Fruit fly (Drosophila melanogaster) whole organism, embryonic: ENCODE measurements around the gene CG44476.

Experiments used
- Awh ChIP-seq: fragments of 200-800 bp; sonication (Bioruptor generic); IDR thresholded peaks from 2 replicates; pipeline ENCODE4, ENCODE4 v1.3.6; 2022; ENCODE audit warnings: missing biosample characterization, missing genetic modification characterization
- CG10274 ChIP-seq: fragments of 200-800 bp; sonication (Bioruptor generic); optimal IDR thresholded peaks from 3 replicates; lab custom pipeline; 2017; ENCODE audit warnings: missing biosample characterization, mild to moderate bottlenecking, missing genetic modification characterization
- CG10979 ChIP-seq: fragments of 200-800 bp; sonication (Bioruptor generic); optimal IDR thresholded peaks from 2 replicates; lab custom pipeline; 2018; ENCODE audit warnings: missing biosample characterization, mild to moderate bottlenecking, missing genetic modification characterization, moderate library complexity
- CG11723 ChIP-seq: fragments of 200-800 bp; sonication (Bioruptor generic); optimal IDR thresholded peaks from 2 replicates; lab custom pipeline; 2017; ENCODE audit warnings: missing biosample characterization, mild to moderate bottlenecking, missing genetic modification characterization
- CG1233 ChIP-seq: fragments of 200-800 bp; sonication (Bioruptor generic); optimal IDR thresholded peaks from 4 replicates; lab custom pipeline; 2018; ENCODE audit warnings: missing biosample characterization, mild to moderate bottlenecking, missing genetic modification characterization
- CG13287 ChIP-seq: fragments of 200-800 bp; sonication (Bioruptor generic); IDR thresholded peaks from 2 replicates; pipeline ENCODE4 v1.3.6; 2022; ENCODE audit warnings: missing biosample characterization, missing genetic modification characterization; ENCODE audit not compliant: partially characterized antibody
- CG13624 ChIP-seq: fragments of 200-800 bp; sonication (Bioruptor generic); optimal IDR thresholded peaks from 2 replicates; lab custom pipeline; 2016; ENCODE audit warnings: missing biosample characterization, missing genetic modification characterization
- CG17568 ChIP-seq: fragments of 200-800 bp; sonication (Bioruptor generic); optimal IDR thresholded peaks from 2 replicates; lab custom pipeline; 2018; ENCODE audit warnings: missing biosample characterization, mild to moderate bottlenecking, missing genetic modification characterization, moderate library complexity
- CG18599 ChIP-seq: fragments of 200-800 bp; sonication (Bioruptor generic); optimal IDR thresholded peaks from 3 replicates; lab custom pipeline; 2017; ENCODE audit warnings: missing biosample characterization, missing genetic modification characterization, mild to moderate bottlenecking, moderate library complexity, missing genetic modification reagents
- CG18619 ChIP-seq: fragments of 200-800 bp; sonication (Bioruptor generic); optimal IDR thresholded peaks from 3 replicates; lab custom pipeline; 2017; ENCODE audit warnings: missing biosample characterization, mild to moderate bottlenecking, missing genetic modification characterization
- CG4404 ChIP-seq: fragments of 200-800 bp; sonication (Bioruptor generic); IDR thresholded peaks from 2 replicates; pipeline ENCODE4 v1.3.6; 2022; ENCODE audit warnings: missing biosample characterization, missing genetic modification characterization
- CG4730 ChIP-seq: fragments of 200-800 bp; sonication (Bioruptor generic); IDR thresholded peaks from 2 replicates; pipeline ENCODE4 v1.3.6; 2022; ENCODE audit warnings: missing biosample characterization, missing genetic modification characterization
- CG4854 ChIP-seq: fragments of 200-800 bp; sonication (Bioruptor generic); optimal IDR thresholded peaks from 2 replicates; lab custom pipeline; 2016; ENCODE audit warnings: missing biosample characterization, missing genetic modification characterization, inconsistent platforms
- CG6654 ChIP-seq: fragments of 200-800 bp; sonication (Bioruptor generic); optimal IDR thresholded peaks from 2 replicates; lab custom pipeline; 2017; ENCODE audit warnings: missing biosample characterization, mild to moderate bottlenecking, missing genetic modification characterization
- CG6765 ChIP-seq: fragments of 200-800 bp; sonication (Bioruptor generic); optimal IDR thresholded peaks from 3 replicates; lab custom pipeline; 2017; ENCODE audit warnings: missing biosample characterization, mild to moderate bottlenecking, missing genetic modification characterization
- CG6791 ChIP-seq: fragments of 200-800 bp; sonication (Bioruptor generic); IDR thresholded peaks from 3 replicates; pipeline ENCODE4 v1.3.6; 2022; ENCODE audit warnings: missing biosample characterization, missing genetic modification characterization; ENCODE audit not compliant: partially characterized antibody
- CG7786 ChIP-seq: fragments of 200-800 bp; sonication (Bioruptor generic); optimal IDR thresholded peaks from 2 replicates; lab custom pipeline; 2016; ENCODE audit warnings: missing biosample characterization, missing genetic modification characterization
- CG9215 ChIP-seq: fragments of 200-800 bp; sonication (Bioruptor generic); IDR thresholded peaks from 2 replicates; pipeline ENCODE4 v1.3.6; 2022; ENCODE audit warnings: missing biosample characterization, missing genetic modification characterization
- CG9876 ChIP-seq: fragments of 200-800 bp; sonication (Bioruptor generic); optimal IDR thresholded peaks from 2 replicates; lab custom pipeline; 2016; ENCODE audit warnings: missing biosample characterization, missing genetic modification characterization
- CoRest ChIP-seq: fragments of 200-800 bp; sonication (Bioruptor generic); optimal IDR thresholded peaks from 3 replicates; lab custom pipeline; 2018; ENCODE audit warnings: missing biosample characterization, mild to moderate bottlenecking, missing genetic modification characterization, moderate library complexity
- Dad ChIP-seq: fragments of 200-800 bp; sonication (Bioruptor generic); optimal IDR thresholded peaks from 3 replicates; lab custom pipeline; 2016; ENCODE audit warnings: missing biosample characterization, missing genetic modification characterization
- Doc2 ChIP-seq: fragments of 200-800 bp; sonication (Bioruptor generic); IDR thresholded peaks from 2 replicates; pipeline ENCODE4 v1.3.6; 2022; ENCODE audit warnings: missing biosample characterization, missing genetic modification characterization
- Elba2 ChIP-seq: fragments of 200-800 bp; sonication (Bioruptor generic); optimal IDR thresholded peaks from 3 replicates; lab custom pipeline; 2016; ENCODE audit warnings: missing biosample characterization, missing genetic modification characterization
- Fer1 ChIP-seq: fragments of 200-800 bp; sonication (Bioruptor generic); optimal IDR thresholded peaks from 2 replicates; lab custom pipeline; 2017; ENCODE audit warnings: missing biosample characterization, mild to moderate bottlenecking, missing genetic modification characterization
- Hmr ChIP-seq: fragments of 200-800 bp; sonication (Bioruptor generic); optimal IDR thresholded peaks from 3 replicates; lab custom pipeline; 2017; ENCODE audit warnings: mild to moderate bottlenecking, missing biosample characterization, missing genetic modification reagents, missing genetic modification characterization
- Hr3 ChIP-seq: fragments of 200-800 bp; sonication (Bioruptor generic); optimal IDR thresholded peaks from 3 replicates; lab custom pipeline; 2016; ENCODE audit warnings: missing biosample characterization, missing genetic modification characterization
- Kr ChIP-seq: fragments of 200-800 bp; sonication (Bioruptor generic); optimal IDR thresholded peaks from 2 replicates; lab custom pipeline; 2017; ENCODE audit warnings: missing biosample characterization, mild to moderate bottlenecking, missing genetic modification characterization
- Lhr ChIP-seq: fragments of 200-800 bp; sonication (Bioruptor generic); optimal IDR thresholded peaks from 3 replicates; lab custom pipeline; 2017; ENCODE audit warnings: mild to moderate bottlenecking, missing biosample characterization, missing genetic modification reagents, missing genetic modification characterization
- MESR4 ChIP-seq: fragments of 200-800 bp; sonication (Bioruptor generic); optimal IDR thresholded peaks from 2 replicates; lab custom pipeline; 2018; ENCODE audit warnings: missing biosample characterization, mild to moderate bottlenecking, missing genetic modification characterization, moderate library complexity
- Myb ChIP-seq: fragments of 200-800 bp; sonication (Bioruptor generic); optimal IDR thresholded peaks from 2 replicates; lab custom pipeline; 2016; ENCODE audit warnings: missing biosample characterization, missing genetic modification characterization
- NC2β ChIP-seq: fragments of 200-800 bp; sonication (Bioruptor generic); optimal IDR thresholded peaks from 2 replicates; lab custom pipeline; 2016; ENCODE audit warnings: missing biosample characterization, missing genetic modification characterization
- Nf-YB ChIP-seq: fragments of 200-800 bp; sonication (Bioruptor generic); optimal IDR thresholded peaks from 3 replicates; lab custom pipeline; 2019; ENCODE audit warnings: missing biosample characterization, mild to moderate bottlenecking, missing genetic modification characterization, moderate library complexity
- ara ChIP-seq: fragments of 200-800 bp; sonication (Bioruptor generic); IDR thresholded peaks from 2 replicates; pipeline ENCODE4 v1.3.6; 2022; ENCODE audit warnings: missing biosample characterization, missing genetic modification characterization
- bab2 ChIP-seq: fragments of 200-800 bp; sonication (Bioruptor generic); optimal IDR thresholded peaks from 2 replicates; lab custom pipeline; 2016; ENCODE audit warnings: missing biosample characterization, missing genetic modification characterization
- da ChIP-seq: fragments of 200-800 bp; sonication (Bioruptor generic); optimal IDR thresholded peaks from 2 replicates; lab custom pipeline; 2016; ENCODE audit warnings: missing biosample characterization, missing genetic modification characterization
- danr ChIP-seq: fragments of 200-800 bp; sonication (Bioruptor generic); IDR thresholded peaks from 2 replicates; pipeline ENCODE4 v1.3.6; 2022; ENCODE audit warnings: missing biosample characterization, missing genetic modification characterization
- dimm ChIP-seq: fragments of 200-800 bp; sonication (Bioruptor generic); IDR thresholded peaks from 2 replicates; pipeline ENCODE4 v1.3.6; 2022; ENCODE audit warnings: missing biosample characterization, missing genetic modification characterization
- dysf ChIP-seq: fragments of 200-800 bp; sonication (Bioruptor generic); IDR thresholded peaks from 3 replicates; pipeline ENCODE4 v1.3.6; 2022; ENCODE audit warnings: missing biosample characterization, missing genetic modification characterization
- fd102C ChIP-seq: fragments of 200-800 bp; sonication (Bioruptor generic); optimal IDR thresholded peaks from 2 replicates; lab custom pipeline; 2018; ENCODE audit warnings: missing biosample characterization, mild to moderate bottlenecking, missing genetic modification characterization, moderate library complexity
- gcm2 ChIP-seq: fragments of 200-800 bp; sonication (Bioruptor generic); optimal IDR thresholded peaks from 2 replicates; lab custom pipeline; 2016; ENCODE audit warnings: missing biosample characterization, missing genetic modification characterization
- gro ChIP-seq: fragments of 200-800 bp; sonication (Bioruptor generic); optimal IDR thresholded peaks from 2 replicates; lab custom pipeline; 2016; ENCODE audit warnings: missing biosample characterization, missing genetic modification characterization
- luna ChIP-seq: fragments of 200-800 bp; sonication (Bioruptor generic); optimal IDR thresholded peaks from 2 replicates; lab custom pipeline; 2016; ENCODE audit warnings: missing biosample characterization, missing genetic modification characterization
- pho ChIP-seq: fragments of 200-800 bp; sonication (Bioruptor generic); optimal IDR thresholded peaks from 2 replicates; lab custom pipeline; 2016; ENCODE audit warnings: missing biosample characterization, missing genetic modification characterization
- pnt ChIP-seq: fragments of 200-800 bp; sonication (Bioruptor generic); optimal IDR thresholded peaks from 3 replicates; lab custom pipeline; 2016; ENCODE audit warnings: missing biosample characterization, missing genetic modification characterization
- psq ChIP-seq: fragments of 200-800 bp; sonication (Bioruptor generic); optimal IDR thresholded peaks from 2 replicates; lab custom pipeline; 2017; ENCODE audit warnings: missing biosample characterization, missing genetic modification characterization
- sens ChIP-seq: fragments of 200-800 bp; sonication (Bioruptor generic); peaks from one replicate; lab custom pipeline; 2016; ENCODE audit warnings: missing biosample characterization, missing genetic modification characterization
- slp2 ChIP-seq: fragments of 200-800 bp; sonication (Bioruptor generic); optimal IDR thresholded peaks from 2 replicates; lab custom pipeline; 2016; ENCODE audit warnings: missing biosample characterization, missing genetic modification characterization
- sna ChIP-seq: fragments of 200-800 bp; sonication (Bioruptor generic); IDR thresholded peaks from 2 replicates; pipeline ENCODE4 v1.3.6; 2022; ENCODE audit warnings: missing biosample characterization, missing genetic modification characterization; ENCODE audit not compliant: partially characterized antibody
- sug ChIP-seq: fragments of 200-800 bp; optimal IDR thresholded peaks from 2 replicates; lab custom pipeline; 2019; ENCODE audit warnings: missing biosample characterization, mild to moderate bottlenecking, missing genetic modification characterization, moderate library complexity
- tgo ChIP-seq: fragments of 200-800 bp; sonication (Bioruptor generic); IDR thresholded peaks from 3 replicates; pipeline ENCODE4 v1.3.6; 2022; ENCODE audit warnings: missing biosample characterization, missing genetic modification characterization
- zfh1 ChIP-seq: fragments of 200-800 bp; sonication (Bioruptor generic); IDR thresholded peaks from 3 replicates; pipeline ENCODE4 v1.3.6; 2022; ENCODE audit warnings: missing biosample characterization, missing genetic modification characterization

CG44476 gene

dm6 chr2L:18152172-18152639, 39.2 kb upstream of the CG44476 start, which contains the start of gene Socs36E (continued):
- TF ChIP-seq sens (GFP tag; lab: Kevin White, UChicago) (peak; percentile 59), dimm (GFP tag; lab: Robert Waterston, UW) (no peak), CG6791 (GFP tag; lab: Robert Waterston, UW) (peak; percentile 72; the same call in 2 of the 3 replicates), Lhr (GFP tag; lab: Kevin White, UChicago) (peak; percentile 99), gro (peak; percentile 56), fd102C (GFP tag; lab: Kevin White, UChicago) (no peak), CG9876 (GFP tag; lab: Kevin White, UChicago) (peak; percentile 13), sna (GFP tag; lab: Robert Waterston, UW) (peak; percentile 27; the same call in 1 of the 2 replicates), Myb (peak; percentile 92), pho (GFP tag; lab: Kevin White, UChicago) (peak; percentile 37), Hmr (peak; percentile 90), CG10274 (GFP tag; lab: Kevin White, UChicago) (no peak), CG18619 (peak; percentile 7), bab2 (no peak), Nf-YB (peak; percentile 43), CG10979 (tag; lab: Kevin White, UChicago) (peak; percentile 0), da (GFP tag; lab: Kevin White, UChicago) (peak; percentile 13), Hr3 (GFP tag; lab: Kevin White, UChicago) (peak; percentile 97), luna (no peak), CG11723 (GFP tag; lab: Kevin White, UChicago) (no peak), zfh1 (GFP tag; lab: Robert Waterston, UW) (peak; percentile 43; the same call in 2 of the 3 replicates), dysf (GFP tag; lab: Robert Waterston, UW) (peak; percentile 34; the same call in 1 of the 3 replicates), gcm2 (peak; percentile 19), Kr (GFP tag; lab: Kevin White, UChicago) (no peak), CG6765 (no peak), CG4404 (GFP tag; lab: Robert Waterston, UW) (no peak), Elba2 (GFP tag; lab: Kevin White, UChicago) (no peak), CG4730 (GFP tag; lab: Robert Waterston, UW) (no peak), danr (GFP tag; lab: Robert Waterston, UW) (no peak), Doc2 (GFP tag; lab: Robert Waterston, UW) (no peak), slp2 (GFP tag; lab: Kevin White, UChicago) (no peak), CoRest (peak; percentile 44), ara (no peak), Fer1 (GFP tag; lab: Kevin White, UChicago) (peak; percentile 32), CG17568 (no peak), psq (no peak), CG4854 (no peak), sug (tag; lab: Kevin White, UChicago) (peak; percentile 52), pnt (GFP tag; lab: Kevin White, UChicago) (peak; percentile 4), CG1233 (no peak), NC2β (GFP tag; lab: Kevin White, UChicago) (peak; percentile 70), MESR4 (peak; percentile 62), Awh (no peak), CG9215 (GFP tag; lab: Robert Waterston, UW) (no peak), CG13287 (GFP tag; lab: Robert Waterston, UW) (peak; percentile 62), CG6654 (GFP tag; lab: Kevin White, UChicago) (no peak), CG7786 (peak; percentile 46), Dad (GFP tag; lab: Kevin White, UChicago) (peak; percentile 46), CG13624 (GFP tag; lab: Kevin White, UChicago) (peak; percentile 43), tgo (GFP tag; lab: Robert Waterston, UW) (no peak), CG18599 (GFP tag; lab: Kevin White, UChicago) (no peak)
